Fruit fly (Drosophila melanogaster) whole organism, adult: ENCODE results near the gene ec.

Source experiments
- CG12768 ChIP-seq: fragments of 200-800 bp; sonication (Bioruptor generic); optimal IDR thresholded peaks from 2 replicates; lab custom pipeline; 2017; ENCODE audit warnings: missing biosample characterization, missing genetic modification characterization, mild to moderate bottlenecking, moderate library complexity, missing genetic modification reagents
- CG14711 ChIP-seq: fragments of 200-800 bp; sonication (Bioruptor generic); optimal IDR thresholded peaks from 2 replicates; lab custom pipeline; 2018; ENCODE audit warnings: missing biosample characterization, mild to moderate bottlenecking, missing genetic modification characterization, moderate library complexity
- CG33017 ChIP-seq: fragments of 200-800 bp; sonication (Bioruptor generic); optimal IDR thresholded peaks from 2 replicates; lab custom pipeline; 2018; ENCODE audit warnings: missing biosample characterization, mild to moderate bottlenecking, missing genetic modification characterization, moderate library complexity
- CG5204 ChIP-seq: fragments of 200-800 bp; sonication (Bioruptor generic); optimal IDR thresholded peaks from 2 replicates; lab custom pipeline; 2016; ENCODE audit warnings: missing biosample characterization, missing genetic modification characterization
- CG7045 ChIP-seq: fragments of 200-800 bp; sonication (Bioruptor generic); optimal IDR thresholded peaks from 2 replicates; lab custom pipeline; 2017; ENCODE audit warnings: missing biosample characterization, mild to moderate bottlenecking, missing genetic modification characterization
- CG7101 ChIP-seq: fragments of 200-800 bp; sonication (Bioruptor generic); optimal IDR thresholded peaks from 2 replicates; lab custom pipeline; 2018; ENCODE audit warnings: missing biosample characterization, mild to moderate bottlenecking, missing genetic modification characterization, moderate library complexity
- Clk ChIP-seq: fragments of 200-800 bp; sonication (Bioruptor generic); optimal IDR thresholded peaks from 2 replicates; lab custom pipeline; 2017; ENCODE audit warnings: missing biosample characterization, missing genetic modification characterization
- bab1 ChIP-seq: fragments of 200-800 bp; sonication (Bioruptor generic); optimal IDR thresholded peaks from 3 replicates; lab custom pipeline; 2019; ENCODE audit warnings: missing biosample characterization, mild to moderate bottlenecking, missing genetic modification characterization, moderate library complexity
- cnc ChIP-seq, 2 experiments: fragments of >200 bp; optimal IDR thresholded peaks; 2 replicates each; lab custom pipeline; 2017
- kay ChIP-seq: fragments of 200-800 bp; sonication (Bioruptor generic); peaks from one replicate; lab custom pipeline; 2016; ENCODE audit warnings: missing biosample characterization, missing genetic modification characterization, borderline replicate concordance
- ovo ChIP-seq: fragments of 200-800 bp; sonication (Bioruptor generic); optimal IDR thresholded peaks from 2 replicates; lab custom pipeline; 2016; ENCODE audit warnings: missing biosample characterization, missing genetic modification characterization
- pad ChIP-seq: fragments of 200-800 bp; sonication (Bioruptor generic); optimal IDR thresholded peaks from 3 replicates; lab custom pipeline; 2017; ENCODE audit warnings: missing biosample characterization, missing genetic modification characterization, mild to moderate bottlenecking, moderate library complexity, missing genetic modification reagents
- tj ChIP-seq: fragments of 200-800 bp; sonication (Bioruptor generic); optimal IDR thresholded peaks from 3 replicates; lab custom pipeline; 2017; ENCODE audit warnings: missing biosample characterization, mild to moderate bottlenecking, missing genetic modification characterization, moderate library complexity

DNA sequence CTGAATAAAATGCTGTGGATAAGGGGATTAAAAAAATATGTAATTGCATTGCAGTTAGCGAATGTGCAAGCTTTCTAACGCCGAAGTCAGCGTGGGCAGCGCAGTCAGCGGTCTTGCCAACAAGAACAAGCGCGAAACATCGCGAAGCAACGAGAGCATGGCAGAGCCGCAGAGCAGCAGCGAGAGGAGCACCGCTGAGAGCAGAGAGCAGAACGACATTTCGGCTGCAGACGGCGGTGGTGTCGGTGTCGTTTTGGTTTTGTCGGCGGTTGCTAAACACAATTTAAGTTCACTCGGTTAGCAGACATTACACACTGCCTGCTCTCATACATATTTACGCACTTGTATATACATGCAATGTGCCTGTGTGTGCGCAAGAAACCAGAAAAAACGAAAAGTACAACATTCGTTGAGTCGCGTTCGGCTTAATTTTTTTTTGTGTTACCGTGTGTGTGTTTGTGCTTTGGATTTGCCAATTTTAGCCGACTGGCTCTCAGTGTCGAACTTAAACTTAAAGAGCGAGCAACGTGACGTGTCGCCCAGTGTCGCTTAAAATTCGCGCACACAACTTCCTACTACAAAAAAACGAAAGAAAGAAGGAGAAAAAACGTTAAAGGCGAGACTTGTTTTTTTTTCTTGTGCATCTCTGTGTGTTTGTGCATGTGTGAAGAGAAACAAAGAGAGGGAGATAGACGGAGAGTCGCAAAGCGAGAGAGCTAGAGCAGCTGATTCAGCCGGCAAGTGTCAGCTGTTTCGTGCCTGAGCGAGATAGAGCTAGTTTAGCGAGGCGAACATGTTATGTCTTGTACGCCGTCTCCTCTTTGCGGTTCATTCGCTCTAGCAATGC, 35.5 kb upstream of the ec start:
- TF ChIP-seq CG7045 (GFP tag; lab: Kevin White, UChicago) (peak; percentile 36), CG14711 (tag; lab: Kevin White, UChicago) (no peak), cnc (optimal IDR thresholded peaks at IDR 0.05; lab: Kevin White, UChicago) (no peak), CG12768 (GFP tag; lab: Kevin White, UChicago) (peak; percentile 76), kay (peak; percentile 83), ovo (GFP tag; lab: Kevin White, UChicago) (peak; percentile 74), CG33017 (tag; lab: Kevin White, UChicago) (peak; percentile 60), tj (peak; percentile 54), Clk (GFP tag; lab: Kevin White, UChicago) (no peak), bab1 (GFP tag; lab: Kevin White, UChicago) (peak; percentile 38), pad (GFP tag; lab: Kevin White, UChicago) (peak; percentile 28), CG5204 (GFP tag; lab: Kevin White, UChicago) (peak; percentile 3), CG7101 (tag; lab: Kevin White, UChicago) (peak; percentile 56)
